Fruit fly (Drosophila melanogaster): Measurements from ENCODE around the gene Pgant35A.

Gene Pgant35A

dm6 chr2L:14358780-14359462 is at the start of gene Pgant35A (continued):
- TF ChIP-seq esn (GFP tag; optimal IDR thresholded peaks at IDR 0.05) (peak; percentile 60), CG4318 (GFP tag; optimal IDR thresholded peaks at IDR 0.05) (no peak)

dm6 chr2L:14316704-14317103 is 42.3 kb upstream of the Pgant35A start:
- TF ChIP-seq OdsH (GFP tag; optimal IDR thresholded peaks at IDR 0.05) (no peak), Gug (GFP tag; IDR thresholded peaks at IDR 0.05) (no peak), CG11294 (GFP tag; IDR thresholded peaks at IDR 0.05) (no peak), lz (GFP tag; optimal IDR thresholded peaks at IDR 0.05) (no peak), Blimp-1 (GFP tag; optimal IDR thresholded peaks at IDR 0.05) (no peak), ss (GFP tag; optimal IDR thresholded peaks at IDR 0.05) (no peak), CG8632 (GFP tag; optimal IDR thresholded peaks at IDR 0.05) (no peak), CG8319 (GFP tag; optimal IDR thresholded peaks at IDR 0.05) (no peak), CG3919 (GFP tag; optimal IDR thresholded peaks at IDR 0.05) (no peak), CG10669 (GFP tag; optimal IDR thresholded peaks at IDR 0.05) (no peak), CG15336 (GFP tag; IDR thresholded peaks at IDR 0.05) (no peak)

- no peak for TF ChIP-seq CG8319 (GFP tag; optimal IDR thresholded peaks at IDR 0.05)
- TF ChIP-seq Eip75B (GFP tag; optimal IDR thresholded peaks at IDR 0.05): no peak
- no peak for TF ChIP-seq acj6 (GFP tag; optimal IDR thresholded peaks at IDR 0.05)
- no peak for TF ChIP-seq Eip78C (GFP tag)
- no peak for TF ChIP-seq CG32006 (GFP tag; optimal IDR thresholded peaks at IDR 0.05)
- TF ChIP-seq achi (GFP tag; optimal IDR thresholded peaks at IDR 0.05): no peak
- TF ChIP-seq Gug (GFP tag; IDR thresholded peaks at IDR 0.05): no peak
- no peak for TF ChIP-seq Ets96B (tag; optimal IDR thresholded peaks at IDR 0.05)
- no peak for TF ChIP-seq CG3919 (GFP tag; optimal IDR thresholded peaks at IDR 0.05)
- no peak for TF ChIP-seq CG4318 (GFP tag; optimal IDR thresholded peaks at IDR 0.05)
- no peak for TF ChIP-seq esn (GFP tag; optimal IDR thresholded peaks at IDR 0.05)
- TF ChIP-seq CG9139 (GFP tag; optimal IDR thresholded peaks at IDR 0.05): no peak
Measured at dm6 chr2L:14317992-14318391, 41.1 kb upstream of the Pgant35A start.

dm6 chr2L:14318600-14318999 is 40.5 kb upstream of the Pgant35A start:
- no peak for TF ChIP-seq fd85E (GFP tag; optimal IDR thresholded peaks at IDR 0.05)
- no peak for TF ChIP-seq Ets96B (tag; optimal IDR thresholded peaks at IDR 0.05)
- TF ChIP-seq CG15336 (GFP tag; IDR thresholded peaks at IDR 0.05): peak; percentile 87
- TF ChIP-seq CG6854 (GFP tag; optimal IDR thresholded peaks at IDR 0.05): no peak
- peak in 1 of 2 experiments; percentile 40 for TF ChIP-seq salr (GFP tag; optimal IDR thresholded peaks at IDR 0.05)
- no peak for TF ChIP-seq fkh (GFP tag; optimal IDR thresholded peaks at IDR 0.05)
- TF ChIP-seq CG34406 (GFP tag; optimal IDR thresholded peaks at IDR 0.05): no peak
- peak; percentile 30 for TF ChIP-seq dac (GFP tag; optimal IDR thresholded peaks at IDR 0.05)
- TF ChIP-seq CG16779 (tag; optimal IDR thresholded peaks at IDR 0.05): no peak
- TF ChIP-seq CG10669 (GFP tag; optimal IDR thresholded peaks at IDR 0.05): no peak
- TF ChIP-seq OdsH (GFP tag; optimal IDR thresholded peaks at IDR 0.05): no peak
- peak; percentile 73 for TF ChIP-seq Lpt (GFP tag; optimal IDR thresholded peaks at IDR 0.05)
- peak; percentile 80; the same call in 2 of the 3 replicates for TF ChIP-seq eg (GFP tag; IDR thresholded peaks at IDR 0.05)
- TF ChIP-seq acj6 (GFP tag; optimal IDR thresholded peaks at IDR 0.05): no peak
- TF ChIP-seq Hr39 (GFP tag; optimal IDR thresholded peaks at IDR 0.05): no peak
- no peak for TF ChIP-seq net (GFP tag; optimal IDR thresholded peaks at IDR 0.05)
- peak; percentile 75 for TF ChIP-seq CG4318 (GFP tag; optimal IDR thresholded peaks at IDR 0.05)
- TF ChIP-seq CG1621 (tag; optimal IDR thresholded peaks at IDR 0.05): no peak
- TF ChIP-seq CG6792 (GFP tag; optimal IDR thresholded peaks at IDR 0.05): no peak
- TF ChIP-seq CG10631 (GFP tag; optimal IDR thresholded peaks at IDR 0.05): peak; percentile 9
- peak; percentile 43; the same call in 1 of the 3 replicates for TF ChIP-seq CG6163 (GFP tag; IDR thresholded peaks at IDR 0.05)
- TF ChIP-seq Gug (GFP tag; IDR thresholded peaks at IDR 0.05): peak; percentile 42
- TF ChIP-seq CG6276 (GFP tag; optimal IDR thresholded peaks at IDR 0.05): peak; percentile 72
- TF ChIP-seq Blimp-1 (GFP tag; optimal IDR thresholded peaks at IDR 0.05): no peak
- TF ChIP-seq Eip75B (GFP tag; optimal IDR thresholded peaks at IDR 0.05): no peak
- TF ChIP-seq Smox (GFP tag; optimal IDR thresholded peaks at IDR 0.05): no peak
- no peak for TF ChIP-seq CG11294 (GFP tag; IDR thresholded peaks at IDR 0.05)
- no peak for TF ChIP-seq CG31627 (GFP tag; optimal IDR thresholded peaks at IDR 0.05)
- TF ChIP-seq Sox14 (GFP tag; optimal IDR thresholded peaks at IDR 0.05): no peak
- TF ChIP-seq Sox102F (GFP tag; optimal IDR thresholded peaks at IDR 0.05): no peak
- TF ChIP-seq cyc (GFP tag; optimal IDR thresholded peaks at IDR 0.05): no peak
- TF ChIP-seq CG32006 (GFP tag; optimal IDR thresholded peaks at IDR 0.05): peak; percentile 87
- TF ChIP-seq Eip78C (GFP tag): no peak
- TF ChIP-seq CG8119 (GFP tag; IDR thresholded peaks at IDR 0.05): peak; percentile 85
- TF ChIP-seq vri (GFP tag; optimal IDR thresholded peaks at IDR 0.05): no peak
- no peak for TF ChIP-seq CG3919 (GFP tag; optimal IDR thresholded peaks at IDR 0.05)
